Worm (Caenorhabditis elegans): ENCODE measurements around the gene vps-26.

The vps-26 gene

ce11 chrIV:9323989-9324506, 17.5 kb downstream of the vps-26 start, which contains the start of the genes nspg-11 and F49C12.15:
nspg-11 (minus strand) TSS chrIV:9324089.
F49C12.15 (plus strand) TSS chrIV:9324456.
- TF ChIP-seq mab-5 (tag; optimal IDR thresholded peaks at IDR 0.05) (no peak), ces-1 (GFP tag; optimal IDR thresholded peaks at IDR 0.05) (no peak), unc-62 (GFP tag; optimal IDR thresholded peaks at IDR 0.05) (no peak), ham-2 (GFP tag; optimal IDR thresholded peaks at IDR 0.05) (no peak), sptf-1 (tag; optimal IDR thresholded peaks at IDR 0.05) (no peak), hlh-1 (tag; optimal IDR thresholded peaks at IDR 0.05) (no peak)

ce11 chrIV:9322489-9322888, 19.1 kb downstream of the vps-26 start:
- TF ChIP-seq nhr-2 (tag; optimal IDR thresholded peaks at IDR 0.05) (no peak), unc-62 (GFP tag; optimal IDR thresholded peaks at IDR 0.05) (no peak), elt-1 (tag; optimal IDR thresholded peaks at IDR 0.05; ENCODE audit: borderline replicate concordance, insufficient read depth) (no peak), drap-1 (GFP tag; optimal IDR thresholded peaks at IDR 0.05) (no peak), sem-2 (GFP tag; optimal IDR thresholded peaks at IDR 0.05) (no peak), nhr-28 (tag; optimal IDR thresholded peaks at IDR 0.05) (no peak), tbx-8 (GFP tag; optimal IDR thresholded peaks at IDR 0.05) (no peak), elt-3 (tag; optimal IDR thresholded peaks at IDR 0.05) (no peak), ceh-83 (GFP tag; optimal IDR thresholded peaks at IDR 0.05) (no peak), ces-1 (GFP tag; optimal IDR thresholded peaks at IDR 0.05) (no peak), nhr-76 (tag; optimal IDR thresholded peaks at IDR 0.05) (no peak), snpc-4 (tag; optimal IDR thresholded peaks at IDR 0.05) (no peak), cnd-1 (tag; optimal IDR thresholded peaks at IDR 0.05) (no peak), mep-1 (tag; optimal IDR thresholded peaks at IDR 0.05) (no peak), nhr-237 (tag; optimal IDR thresholded peaks at IDR 0.05) (no peak), bed-3 (GFP tag; optimal IDR thresholded peaks at IDR 0.05) (no peak)

ce11 chrIV:9321039-9321851, 20.3 kb downstream of the vps-26 start, which contains the start of the genes F49C12.12 and vha-17:
F49C12.12 (minus strand) TSS chrIV:9321089.
vha-17 (plus strand) TSS chrIV:9321801.
- TF ChIP-seq ham-2 (GFP tag; optimal IDR thresholded peaks at IDR 0.05) = no peak
- no peak for TF ChIP-seq ztf-11 (tag; optimal IDR thresholded peaks at IDR 0.05)
- peak; percentile 33 for TF ChIP-seq ceh-39 (tag; optimal IDR thresholded peaks at IDR 0.05)
- TF ChIP-seq nhr-237 (tag; optimal IDR thresholded peaks at IDR 0.05) = peak; percentile 10
- no peak for TF ChIP-seq mep-1 (tag; optimal IDR thresholded peaks at IDR 0.05)
- peak; percentile 1 for TF ChIP-seq unc-120 (tag; optimal IDR thresholded peaks at IDR 0.05; ENCODE audit: poor library complexity, severe bottlenecking)

ce11 chrIV:9320023-9320422, 21.6 kb downstream of the vps-26 start:
- no peak for TF ChIP-seq lin-13 (tag; optimal IDR thresholded peaks at IDR 0.05)
- no peak for TF ChIP-seq pha-4 (tag; optimal IDR thresholded peaks at IDR 0.05)
- no peak for TF ChIP-seq mab-5 (tag; optimal IDR thresholded peaks at IDR 0.05)
- TF ChIP-seq ces-1 (GFP tag; optimal IDR thresholded peaks at IDR 0.05) = no peak

- TF ChIP-seq bed-3 (GFP tag; optimal IDR thresholded peaks at IDR 0.05) (no peak), ceh-39 (tag; optimal IDR thresholded peaks at IDR 0.05) (no peak), mab-5 (tag; optimal IDR thresholded peaks at IDR 0.05) (no peak), lin-32 (GFP tag; optimal IDR thresholded peaks at IDR 0.05) (no peak), unc-120 (tag; optimal IDR thresholded peaks at IDR 0.05; ENCODE audit: poor library complexity, severe bottlenecking) (no peak), ceh-43 (GFP tag; optimal IDR thresholded peaks at IDR 0.05) (no peak), lsy-2 (tag; optimal IDR thresholded peaks at IDR 0.05) (no peak), tbx-8 (GFP tag; optimal IDR thresholded peaks at IDR 0.05) (no peak), unc-39 (tag; optimal IDR thresholded peaks at IDR 0.05) (no peak), nhr-12 (tag; optimal IDR thresholded peaks at IDR 0.05) (no peak), nhr-76 (tag; optimal IDR thresholded peaks at IDR 0.05) (no peak), sptf-1 (tag; optimal IDR thresholded peaks at IDR 0.05) (no peak), snpc-4 (tag; optimal IDR thresholded peaks at IDR 0.05) (no peak), mls-2 (tag; optimal IDR thresholded peaks at IDR 0.05) (no peak), pha-4 (tag; optimal IDR thresholded peaks at IDR 0.05) (no peak), ztf-11 (tag; optimal IDR thresholded peaks at IDR 0.05) (no peak), ham-2 (GFP tag; optimal IDR thresholded peaks at IDR 0.05) (no peak)
Observed at ce11 chrIV:9319080-9319479, 22.5 kb downstream of the vps-26 start, which contains the start of the genes F49C12.11 and nemt-1. F49C12.11 (plus strand) TSS chrIV:9319380. nemt-1 (minus strand) TSS chrIV:9319439.

Data from whole organism, mixed stage, embryonic.